Worm (Caenorhabditis elegans) whole organism, dauer: Measurements from ENCODE around the gene ttc-4.

ENCODE experiments used
- unc-62 ChIP-seq: sonication (generic microtip); optimal IDR thresholded peaks from 2 replicates; lab custom pipeline; 2017; ENCODE audit warnings: missing biosample characterization, missing genetic modification reagents, missing genetic modification characterization

ttc-4 gene

ce11 chrII:5594210-5594764 lies at the start of gene ttc-4:
Gene ttc-4 (plus strand): TSS chrII:5594714.
- TF ChIP-seq unc-62 (GFP tag; lab: Kevin White, UChicago) = no peak

DNA sequence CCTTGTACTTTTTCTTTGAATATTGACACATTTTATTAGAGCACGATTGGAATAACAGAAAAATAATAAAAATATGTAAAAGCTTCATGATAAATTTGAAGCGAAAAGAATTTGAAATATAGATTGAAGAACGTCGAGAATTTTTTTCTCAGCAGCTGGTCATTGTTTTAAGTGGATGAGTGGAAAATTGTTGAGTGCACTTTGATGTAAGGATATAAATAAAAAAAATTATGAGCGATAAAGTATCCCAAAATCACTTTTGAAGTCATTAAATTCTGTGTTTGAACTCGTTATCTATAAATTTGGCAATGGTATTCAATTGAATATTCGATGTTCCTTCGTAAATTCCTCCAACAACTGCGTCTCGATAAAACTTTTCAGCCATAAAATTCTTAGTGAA lies 49.8 kb upstream of the ttc-4 start, which contains the start of gene ins-13:
ins-13 (minus strand) TSS at position 101 of the 400 bp plus-strand sequence.
- TF ChIP-seq unc-62 (GFP tag; lab: Kevin White, UChicago) = no peak

ce11 chrII:5547442-5547894 lies 47.0 kb upstream of the ttc-4 start, which contains the start of gene acdh-2:
Gene acdh-2 (minus strand): TSS chrII:5547492.
- TF ChIP-seq unc-62 (GFP tag; lab: Kevin White, UChicago) = no peak

DNA sequence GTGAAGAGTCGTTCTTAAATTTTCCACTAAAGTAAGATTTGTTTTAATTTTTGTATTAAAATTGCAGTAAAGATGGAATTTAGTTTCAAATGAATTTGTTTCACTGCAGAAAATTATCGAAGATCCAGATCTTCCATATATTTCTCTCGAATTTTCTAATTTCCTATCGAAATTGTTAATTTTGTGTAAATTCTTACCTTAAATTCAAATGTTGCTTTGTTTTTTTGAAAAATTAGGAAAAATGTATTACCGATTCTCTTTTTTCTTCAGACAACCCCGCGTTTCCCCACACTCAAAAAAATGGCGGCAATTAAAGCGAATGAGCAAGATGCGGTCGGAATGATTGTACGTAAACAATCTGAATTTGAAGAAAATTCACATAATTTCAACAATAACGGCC lies 44.8 kb upstream of the ttc-4 start, which contains the start of gene C17C3.6:
C17C3.6 (plus strand) TSS at position 301 of the 400 bp plus-strand sequence.
- no peak for TF ChIP-seq unc-62 (GFP tag; lab: Kevin White, UChicago)

ce11 chrII:5551517-5551916 lies 43.0 kb upstream of the ttc-4 start, which contains the start of gene C17C3.5:
Gene C17C3.5 (plus strand): TSS chrII:5551817.
- TF ChIP-seq unc-62 (GFP tag; lab: Kevin White, UChicago) = no peak

DNA sequence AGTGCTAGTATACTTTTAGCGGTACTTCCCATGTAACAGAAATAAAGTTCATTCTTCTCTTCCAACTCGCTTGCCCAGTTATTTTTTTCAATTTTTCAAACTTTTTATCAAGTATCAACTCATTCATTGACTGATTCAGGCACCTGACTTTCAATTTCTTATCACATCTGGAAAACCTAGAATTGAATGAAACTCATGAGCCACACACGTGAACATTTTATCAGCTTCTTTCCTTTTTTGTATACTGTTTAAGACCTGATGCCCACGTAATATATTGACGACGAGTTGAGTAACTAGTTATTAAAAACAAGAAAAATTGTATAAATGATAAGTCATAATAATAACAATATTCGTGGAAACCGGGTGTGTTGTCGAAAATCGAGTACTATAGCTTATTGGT lies 41.0 kb upstream of the ttc-4 start:
- TF ChIP-seq unc-62 (GFP tag; lab: Kevin White, UChicago) = no peak

DNA sequence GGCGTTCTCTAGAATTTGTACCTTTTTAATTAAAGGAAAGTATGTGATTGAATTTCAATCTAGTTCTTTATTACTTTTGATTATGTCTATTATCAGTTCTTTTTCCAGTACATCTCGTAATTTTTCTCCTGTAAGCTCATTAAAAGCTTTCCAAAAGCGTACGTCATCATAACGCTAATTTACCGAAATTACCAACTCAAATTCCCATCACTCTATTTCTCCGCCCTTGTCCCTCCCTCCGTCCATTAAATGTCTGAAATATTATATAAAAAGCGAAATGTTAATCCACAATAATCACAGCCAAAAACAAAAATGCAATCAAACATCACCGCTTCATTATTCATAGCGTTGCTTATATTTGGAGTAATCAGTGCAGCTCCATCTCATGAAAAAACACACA lies 40.2 kb upstream of the ttc-4 start, which contains the start of gene ins-12:
ins-12 (plus strand) TSS at position 301 of the 400 bp plus-strand sequence.
- TF ChIP-seq unc-62 (GFP tag; lab: Kevin White, UChicago) = no peak

DNA sequence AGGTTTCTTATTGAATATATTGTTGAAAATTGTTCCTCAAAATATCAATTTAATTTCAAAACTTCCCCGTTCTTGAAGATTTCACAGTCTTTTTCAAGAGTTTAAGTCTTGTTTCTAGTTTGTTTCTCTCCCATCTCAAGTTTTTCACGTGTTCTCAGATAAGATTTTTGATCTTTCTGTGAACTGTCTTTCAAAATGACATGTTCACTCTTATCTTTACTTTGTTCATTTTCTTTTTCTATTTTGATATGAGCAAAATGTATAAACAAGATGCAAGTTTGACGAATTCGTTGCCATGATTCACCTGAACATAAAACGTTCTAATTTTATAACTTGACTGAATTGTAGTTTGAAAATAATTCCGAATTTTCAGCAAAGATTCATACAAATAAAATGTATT lies 39.7 kb upstream of the ttc-4 start:
- no peak for TF ChIP-seq unc-62 (GFP tag; lab: Kevin White, UChicago)

- no peak for TF ChIP-seq unc-62 (GFP tag; lab: Kevin White, UChicago)
Measured at ce11 chrII:5555522-5555921, 39.0 kb upstream of the ttc-4 start.

DNA sequence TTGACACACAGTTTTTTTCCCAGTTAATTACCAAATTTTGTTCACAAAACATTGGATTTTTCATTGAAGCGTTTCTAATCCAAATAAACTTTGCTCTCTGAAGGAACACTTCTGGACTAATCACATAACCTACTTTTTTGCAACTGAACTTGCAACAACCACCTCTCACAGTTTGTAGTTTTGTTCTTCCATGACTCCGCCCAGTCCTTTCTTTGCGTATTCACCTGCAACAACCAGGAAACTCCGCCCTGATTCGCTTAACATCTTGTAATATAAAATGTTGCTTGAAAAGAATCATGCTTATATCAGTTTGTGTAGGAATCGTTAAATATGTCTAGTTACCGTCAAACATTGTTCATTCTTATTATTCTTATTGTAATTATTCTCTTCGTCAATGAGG lies 38.1 kb upstream of the ttc-4 start, which contains the start of gene ins-11:
ins-11 (plus strand) TSS at position 301 of the 400 bp plus-strand sequence.
- TF ChIP-seq unc-62 (GFP tag; lab: Kevin White, UChicago) = no peak

ce11 chrII:5557134-5557533 lies 37.4 kb upstream of the ttc-4 start:
- TF ChIP-seq unc-62 (GFP tag; lab: Kevin White, UChicago) = no peak

ce11 chrII:5561392-5561791 lies 33.1 kb upstream of the ttc-4 start, which contains the start of gene C17C3.3:
Gene C17C3.3 (plus strand): TSS chrII:5561737.
- TF ChIP-seq unc-62 (GFP tag; lab: Kevin White, UChicago) = no peak

DNA sequence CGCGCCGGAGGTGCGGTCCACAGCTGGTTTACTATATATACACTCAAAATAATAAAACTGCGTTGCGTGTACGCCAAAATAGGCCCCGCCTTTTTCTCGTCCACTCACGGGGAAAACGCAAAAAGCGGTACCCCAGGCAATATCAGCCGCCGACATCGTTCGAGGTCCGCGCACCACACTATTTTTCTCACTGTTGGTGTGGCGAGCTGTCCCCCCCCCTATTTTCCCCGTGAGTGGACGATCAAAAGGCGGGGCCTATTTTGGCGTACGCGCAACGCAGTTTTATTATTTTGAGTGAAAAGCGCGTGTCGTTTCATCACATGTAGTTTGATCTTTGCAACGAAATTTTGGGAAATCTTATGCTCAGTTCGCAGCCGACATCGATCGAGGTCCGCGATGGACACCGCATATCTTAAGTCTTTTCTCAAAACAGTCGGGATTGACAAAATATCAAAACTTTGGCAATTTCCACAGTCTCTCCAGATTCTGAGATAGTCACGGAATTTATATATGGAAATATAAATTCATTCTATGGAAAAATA lies 29.4 kb upstream of the ttc-4 start:
- no peak for TF ChIP-seq unc-62 (GFP tag; lab: Kevin White, UChicago)

DNA sequence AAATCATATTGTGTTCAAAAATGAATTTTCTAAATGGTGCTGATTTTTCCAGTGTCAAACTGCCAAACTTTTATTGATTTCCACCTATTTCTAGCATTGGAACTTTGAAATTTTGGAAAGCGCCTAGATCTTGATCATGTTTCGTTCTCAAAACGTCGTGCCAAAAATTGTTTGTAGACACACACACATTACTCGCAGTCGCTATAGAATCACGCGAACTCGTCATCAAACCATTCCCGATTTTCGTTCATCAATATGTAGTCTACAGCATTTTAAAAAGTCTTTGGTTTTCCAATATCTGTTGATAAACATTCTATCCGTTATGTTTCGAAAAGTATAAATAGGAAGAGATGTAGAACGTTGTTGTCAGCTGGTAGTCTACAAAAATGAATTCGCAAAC lies 24.2 kb upstream of the ttc-4 start, which contains the start of the genes C17C3.1 and C17C3.15:
C17C3.1 (plus strand) TSS at position 301 of the 400 bp plus-strand sequence.
C17C3.15 (plus strand) TSS at position 383 of the 400 bp plus-strand sequence.
- TF ChIP-seq unc-62 (GFP tag; lab: Kevin White, UChicago) = no peak

DNA sequence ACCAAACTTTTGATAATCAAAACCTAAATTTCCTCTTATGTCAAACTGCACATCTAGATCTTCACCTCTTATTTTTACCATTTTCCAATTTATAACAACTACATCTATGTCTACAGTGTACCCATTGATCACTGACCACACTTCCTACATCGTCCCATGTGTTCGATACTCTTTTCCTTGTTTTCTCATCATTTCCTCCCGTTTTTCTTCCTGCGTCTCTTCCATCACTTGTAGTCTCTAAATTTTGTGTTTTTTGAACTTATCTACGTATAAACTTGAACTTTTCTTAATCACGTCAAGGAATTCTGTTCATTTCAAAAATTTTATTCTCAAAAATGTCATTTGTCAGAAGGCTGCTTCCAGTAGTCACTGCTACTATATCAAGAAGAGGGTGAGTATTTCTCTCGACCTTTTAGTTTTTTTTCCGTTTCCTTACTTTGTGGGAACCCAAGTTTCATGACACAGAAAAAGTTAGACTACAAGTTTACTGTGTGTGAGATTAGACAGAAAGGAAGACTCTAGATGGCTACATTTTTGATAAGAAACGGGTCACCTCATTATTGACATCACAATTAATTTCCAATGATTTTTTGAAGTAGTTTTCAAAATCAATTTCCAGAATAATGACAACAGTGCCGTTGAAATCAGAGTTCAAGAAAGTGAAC lies 22.3 kb upstream of the ttc-4 start:
- no peak for TF ChIP-seq unc-62 (GFP tag; lab: Kevin White, UChicago)

ce11 chrII:5574925-5575324 lies 19.6 kb upstream of the ttc-4 start:
- no peak for TF ChIP-seq unc-62 (GFP tag; lab: Kevin White, UChicago)
